Fruit fly (Drosophila melanogaster) whole organism, adult: ENCODE data around the gene klu.

Experiments
- CG12768 ChIP-seq: fragments of 200-800 bp; sonication (Bioruptor generic); optimal IDR thresholded peaks from 2 replicates; lab custom pipeline; 2017; ENCODE audit warnings: missing biosample characterization, missing genetic modification characterization, mild to moderate bottlenecking, moderate library complexity, missing genetic modification reagents
- CG33017 ChIP-seq: fragments of 200-800 bp; sonication (Bioruptor generic); optimal IDR thresholded peaks from 2 replicates; lab custom pipeline; 2018; ENCODE audit warnings: missing biosample characterization, mild to moderate bottlenecking, missing genetic modification characterization, moderate library complexity
- Clk ChIP-seq: fragments of 200-800 bp; sonication (Bioruptor generic); optimal IDR thresholded peaks from 2 replicates; lab custom pipeline; 2017; ENCODE audit warnings: missing biosample characterization, missing genetic modification characterization
- Hr96 ChIP-seq: fragments of 200-800 bp; sonication (Bioruptor generic); optimal IDR thresholded peaks from 2 replicates; lab custom pipeline; 2016; ENCODE audit warnings: missing biosample characterization, missing genetic modification characterization
- Mnt ChIP-seq: fragments of 200-800 bp; sonication (Bioruptor generic); optimal IDR thresholded peaks from 2 replicates; lab custom pipeline; 2016; ENCODE audit warnings: missing biosample characterization, mild to moderate bottlenecking, missing genetic modification characterization
- kay ChIP-seq: fragments of 200-800 bp; sonication (Bioruptor generic); peaks from one replicate; lab custom pipeline; 2016; ENCODE audit warnings: missing biosample characterization, missing genetic modification characterization, borderline replicate concordance
- tj ChIP-seq: fragments of 200-800 bp; sonication (Bioruptor generic); optimal IDR thresholded peaks from 3 replicates; lab custom pipeline; 2017; ENCODE audit warnings: missing biosample characterization, mild to moderate bottlenecking, missing genetic modification characterization, moderate library complexity
- toe ChIP-seq: fragments of 200-800 bp; sonication (Bioruptor generic); optimal IDR thresholded peaks from 2 replicates; lab custom pipeline; 2016; ENCODE audit warnings: missing biosample characterization, missing genetic modification characterization

DNA sequence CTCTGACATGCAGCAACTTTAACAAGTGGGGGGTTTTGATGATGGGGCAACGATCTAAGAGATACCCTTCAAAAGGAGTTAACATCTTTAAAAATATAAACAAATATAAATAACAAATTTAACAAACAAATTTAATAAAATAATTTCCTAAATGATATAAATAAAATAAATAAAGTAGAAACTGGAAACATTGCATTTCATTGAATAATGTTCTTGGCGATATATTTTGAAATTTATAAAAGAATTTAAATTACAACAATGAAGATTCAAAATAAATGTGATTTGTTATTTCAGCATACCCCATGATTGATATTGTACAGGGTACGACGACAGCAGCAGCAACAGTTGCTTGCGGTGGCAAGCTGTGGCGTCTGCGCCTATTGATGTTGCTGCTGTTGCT, 57.9 kb downstream of the klu start:
- TF ChIP-seq CG33017 (tag; lab: Kevin White, UChicago) (no peak), Clk (GFP tag; lab: Kevin White, UChicago) (no peak), Mnt (GFP tag; lab: Kevin White, UChicago) (no peak), kay (GFP tag; lab: Kevin White, UChicago) (no peak), Hr96 (GFP tag; lab: Kevin White, UChicago) (no peak), tj (GFP tag; lab: Kevin White, UChicago) (no peak), toe (no peak), CG12768 (GFP tag; lab: Kevin White, UChicago) (no peak)
